Fruit fly (Drosophila melanogaster) Kc167 (cell line): ENCODE data around the gene Tdrd3.

ENCODE experiments used
- Sin3A ChIP-seq: fragments of >200 bp; optimal IDR thresholded peaks from 2 replicates; lab custom pipeline; 2018; ENCODE audit warnings: missing external identifiers
- h ChIP-seq: fragments of >200 bp; optimal IDR thresholded peaks from 3 replicates; lab custom pipeline; 2018; ENCODE audit warnings: missing external identifiers
- insv ChIP-seq: fragments of >200 bp; optimal IDR thresholded peaks from 3 replicates; lab custom pipeline; 2018; ENCODE audit warnings: missing external identifiers
- psq ChIP-seq: fragments of >200 bp; optimal IDR thresholded peaks from 2 replicates; lab custom pipeline; 2017; ENCODE audit warnings: missing external identifiers
- ttk ChIP-seq: sonication (Bioruptor generic); optimal IDR thresholded peaks from 2 replicates; lab custom pipeline; 2017; ENCODE audit warnings: missing external identifiers

dm6 chr3L:14816666-14817065 is 30.1 kb downstream of the Tdrd3 start:
- TF ChIP-seq psq (lab: Kevin White, UChicago): no peak
- TF ChIP-seq Sin3A (lab: Kevin White, UChicago): no peak
- TF ChIP-seq insv (lab: Kevin White, UChicago): no peak
- no peak for TF ChIP-seq ttk
- TF ChIP-seq h: no peak
